Fruit fly (Drosophila melanogaster): ENCODE results near the gene tim.

The tim gene

dm6 chr2L:3534227-3534842 lies 26.4 kb upstream of the tim start (continued):
- TF ChIP-seq Dip3 (GFP tag; optimal IDR thresholded peaks at IDR 0.05) (peak; percentile 5), Meics (GFP tag; optimal IDR thresholded peaks at IDR 0.05) (no peak), CG14965 (GFP tag; optimal IDR thresholded peaks at IDR 0.05; ENCODE audit: borderline replicate concordance) (no peak), so (GFP tag; IDR thresholded peaks at IDR 0.05) (no peak; the same call in 2 of the 3 replicates), fu2 (GFP tag; optimal IDR thresholded peaks at IDR 0.05) (no peak), HmgD (GFP tag; optimal IDR thresholded peaks at IDR 0.05) (no peak), esg (GFP tag; conservative IDR thresholded peaks at IDR 0.05) (peak; percentile 54; the same call in 1 of the 2 replicates), kay (GFP tag; optimal IDR thresholded peaks at IDR 0.05) (peak; percentile 0), CG12391 (tag; optimal IDR thresholded peaks at IDR 0.05) (peak; percentile 48), Elba2 (GFP tag; optimal IDR thresholded peaks at IDR 0.05) (no peak), Nf-YC (tag; optimal IDR thresholded peaks at IDR 0.05) (peak; percentile 87), Bgb (GFP tag; IDR thresholded peaks at IDR 0.05; ENCODE audit: partially characterized antibody) (no peak), CG1603 (tag; optimal IDR thresholded peaks at IDR 0.05) (peak; percentile 49), CG8089 (GFP tag; optimal IDR thresholded peaks at IDR 0.05) (peak; percentile 2), ro (GFP tag; IDR thresholded peaks at IDR 0.05) (no peak), seq (GFP tag; IDR thresholded peaks at IDR 0.05) (peak; percentile 41; the same call in 1 of the 2 replicates), CG14050 (GFP tag; IDR thresholded peaks at IDR 0.05) (peak; percentile 28; the same call in 1 of the 3 replicates), eyg (GFP tag; optimal IDR thresholded peaks at IDR 0.05) (peak; percentile 23), CG14710 (tag; optimal IDR thresholded peaks at IDR 0.05) (peak; percentile 29), ind (GFP tag; optimal IDR thresholded peaks at IDR 0.05) (peak; percentile 47), eve (GFP tag; optimal IDR thresholded peaks at IDR 0.05) (no peak), pan (optimal IDR thresholded peaks at IDR 0.05) (no peak), pan (GFP tag; optimal IDR thresholded peaks at IDR 0.05 in 1 of 2, IDR thresholded peaks at IDR 0.05 in 1 of 2) (peak in 1 of 2 experiments; percentile 58), maf-S (GFP tag; optimal IDR thresholded peaks at IDR 0.05) (no peak), Lpt (GFP tag; optimal IDR thresholded peaks at IDR 0.05) (no peak), CG3281 (GFP tag; optimal IDR thresholded peaks at IDR 0.05) (peak; percentile 27), fd102C (GFP tag; optimal IDR thresholded peaks at IDR 0.05) (no peak), CG10979 (tag; optimal IDR thresholded peaks at IDR 0.05) (peak; percentile 68), crp (GFP tag; optimal IDR thresholded peaks at IDR 0.05) (no peak), Drgx (GFP tag; IDR thresholded peaks at IDR 0.05) (peak; percentile 85), CG31365 (tag; optimal IDR thresholded peaks at IDR 0.05) (no peak), CG4328 (GFP tag; optimal IDR thresholded peaks at IDR 0.05) (no peak), Hmx (GFP tag; optimal IDR thresholded peaks at IDR 0.05) (no peak), dpn (GFP tag; optimal IDR thresholded peaks at IDR 0.05) (peak; percentile 53 to 55), ken (GFP tag; IDR thresholded peaks at IDR 0.05) (peak; percentile 60; the same call in 1 of the 3 replicates), CG17186 (GFP tag; optimal IDR thresholded peaks at IDR 0.05) (no peak), Rx (GFP tag; IDR thresholded peaks at IDR 0.05) (peak; percentile 45; the same call in 1 of the 2 replicates), H15 (GFP tag; IDR thresholded peaks at IDR 0.05) (peak; percentile 49; the same call in 2 of the 3 replicates), Oli (tag; optimal IDR thresholded peaks at IDR 0.05) (peak; percentile 61), trh (GFP tag; optimal IDR thresholded peaks at IDR 0.05) (no peak), CG13123 (GFP tag; optimal IDR thresholded peaks at IDR 0.05) (peak; percentile 23), CG2889 (GFP tag; IDR thresholded peaks at IDR 0.05) (0 out of 3 replicates have a peak, but pooled peaks have one; percentile 10), CG6654 (GFP tag; optimal IDR thresholded peaks at IDR 0.05) (no peak), Dfd (GFP tag; optimal IDR thresholded peaks at IDR 0.05) (no peak), peb (GFP tag; IDR thresholded peaks at IDR 0.05) (peak; percentile 53; the same call in 1 of the 2 replicates), CG18011 (GFP tag; optimal IDR thresholded peaks at IDR 0.05) (no peak), Dad (GFP tag; optimal IDR thresholded peaks at IDR 0.05) (no peak), E2f2 (GFP tag; IDR thresholded peaks at IDR 0.05) (no peak; the same call in 1 of the 2 replicates), CG8924 (tag; optimal IDR thresholded peaks at IDR 0.05) (peak; percentile 36), CG33213 (GFP tag; optimal IDR thresholded peaks at IDR 0.05) (peak; percentile 13), CG11560 (tag; IDR thresholded peaks at IDR 0.05) (no peak)
